4 worm cellular contexts compared by ENCODE assay signal in the genomic region with DNA sequence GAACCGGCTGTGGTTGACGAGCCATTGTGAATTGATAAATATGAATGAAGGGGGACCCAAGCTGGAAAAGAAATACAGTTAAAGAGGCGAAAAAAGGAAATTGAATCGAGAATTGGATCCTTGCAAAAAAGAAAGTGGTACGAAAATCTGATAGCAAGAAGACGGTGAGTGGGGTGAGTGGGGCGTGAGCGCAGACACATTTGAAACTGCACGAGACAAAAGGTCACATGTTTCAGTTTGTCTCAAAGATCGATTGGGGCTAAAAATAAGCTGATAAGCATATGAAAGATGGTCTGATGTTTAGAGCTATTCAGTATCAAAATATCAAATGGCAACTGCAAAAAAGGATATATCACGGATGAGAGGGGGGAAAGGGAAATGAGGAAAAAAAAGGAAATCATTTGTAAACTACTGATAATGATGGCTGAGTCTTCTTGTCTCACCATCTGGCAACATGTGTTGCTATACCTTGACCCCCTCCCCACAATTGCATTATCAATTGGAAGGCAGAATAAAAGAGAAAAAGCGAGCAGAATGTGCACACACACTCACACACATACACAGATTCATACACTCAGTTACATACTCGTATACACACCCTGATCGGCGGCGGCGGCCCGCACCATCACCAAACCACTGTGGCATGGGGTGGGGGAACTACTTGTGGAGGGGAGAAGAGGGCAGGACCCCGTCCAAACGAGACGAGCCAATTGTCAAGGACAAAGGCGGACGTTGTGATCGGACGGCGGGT.
TF ChIP-seq lines count a peak whose summit lies in the region.

M163.1 (minus strand) TSS at position 25 of the 751 bp plus-strand sequence.

TF ChIP-seq in whole organism, L2 larva, 48 proteins besides CTCF, POLR2A, EP300 and RAD21:
- TF ChIP-seq ceh-16 (tag; optimal IDR thresholded peaks at IDR 0.05; lab: Kevin White, UChicago) (peak; percentile 71), lsy-2 (tag; optimal IDR thresholded peaks at IDR 0.05; lab: Kevin White, UChicago) (no peak), F13H6.1 (tag; optimal IDR thresholded peaks at IDR 0.05; lab: Kevin White, UChicago) (peak; percentile 27), unc-55 (GFP tag; optimal IDR thresholded peaks at IDR 0.05; lab: Kevin White, UChicago) (no peak), sma-9 (GFP tag; optimal IDR thresholded peaks at IDR 0.05; lab: Kevin White, UChicago) (peak; percentile 6), sma-9 (tag; optimal IDR thresholded peaks at IDR 0.05; lab: Kevin White, UChicago) (no peak), fos-1 (tag; optimal IDR thresholded peaks at IDR 0.05; lab: Kevin White, UChicago) (peak; percentile 39)
TF ChIP-seq in whole organism, L2 larva: peak in this region for 4.

TF ChIP-seq in whole organism, L4 larva, 104 proteins besides CTCF, POLR2A, EP300 and RAD21 (continues in another document):
- TF ChIP-seq set-16 (GFP tag; IDR thresholded peaks at IDR 0.05; lab: Robert Waterston, UW) (peak; percentile 84), ceh-20 (GFP tag; IDR thresholded peaks at IDR 0.05; lab: Robert Waterston, UW) (no peak), F44E2.7 (GFP tag; IDR thresholded peaks at IDR 0.05; lab: Robert Waterston, UW) (0 out of 2 replicates have a peak, but pooled peaks have one; percentile 48), hif-1 (tag; optimal IDR thresholded peaks at IDR 0.05; lab: Kevin White, UChicago) (no peak), dve-1 (tag; optimal IDR thresholded peaks at IDR 0.05; lab: Kevin White, UChicago; ENCODE audit: insufficient read depth) (peak; percentile 42), nhr-6 (tag; optimal IDR thresholded peaks at IDR 0.05; lab: Kevin White, UChicago) (no peak), mes-2 (tag; optimal IDR thresholded peaks at IDR 0.05; lab: Kevin White, UChicago; ENCODE audit: poor library complexity, severe bottlenecking) (peak; percentile 1), daf-16 (GFP tag; optimal IDR thresholded peaks at IDR 0.05; lab: Kevin White, UChicago) (no peak), daf-16 (tag; optimal IDR thresholded peaks at IDR 0.05; lab: Kevin White, UChicago) (peak; percentile 57), madf-5 (GFP tag; IDR thresholded peaks at IDR 0.05; lab: Robert Waterston, UW) (no peak), spr-3 (GFP tag; optimal IDR thresholded peaks at IDR 0.05; lab: Kevin White, UChicago) (no peak), tag-97 (GFP tag; IDR thresholded peaks at IDR 0.05; lab: Robert Waterston, UW) (no peak), nhr-11 (tag; optimal IDR thresholded peaks at IDR 0.05; lab: Kevin White, UChicago) (no peak), lin-39 (tag; optimal IDR thresholded peaks at IDR 0.05; lab: Kevin White, UChicago) (no peak), daf-19 (GFP tag; conservative IDR thresholded peaks at IDR 0.05; lab: Robert Waterston, UW) (no peak), saeg-2 (GFP tag; IDR thresholded peaks at IDR 0.05; lab: Robert Waterston, UW) (no peak), mdt-29 (GFP tag; IDR thresholded peaks at IDR 0.05; lab: Robert Waterston, UW) (0 out of 2 replicates have a peak, but pooled peaks have one; percentile 11), hlh-11 (tag; optimal IDR thresholded peaks at IDR 0.05; lab: Kevin White, UChicago) (peak; percentile 38), rbr-2 (tag; optimal IDR thresholded peaks at IDR 0.05; lab: Kevin White, UChicago) (no peak), lir-3 (tag; optimal IDR thresholded peaks at IDR 0.05; lab: Kevin White, UChicago) (no peak), duxl-1 (tag; optimal IDR thresholded peaks at IDR 0.05; lab: Kevin White, UChicago; ENCODE audit: poor library complexity) (no peak), sdz-12 (GFP tag; optimal IDR thresholded peaks at IDR 0.05; lab: Kevin White, UChicago) (no peak), tra-1 (GFP tag; IDR thresholded peaks at IDR 0.05; lab: Robert Waterston, UW) (0 out of 2 replicates have a peak, but pooled peaks have one; percentile 28), lin-38 (GFP tag; IDR thresholded peaks at IDR 0.05; lab: Robert Waterston, UW) (0 out of 2 replicates have a peak, but pooled peaks have one; percentile 18)

TF ChIP-seq in whole organism, late embryonic, 69 proteins besides CTCF, POLR2A, EP300 and RAD21 (continues in another document):
- TF ChIP-seq F13H6.1 (tag; optimal IDR thresholded peaks at IDR 0.05; lab: Kevin White, UChicago), result no peak
- TF ChIP-seq lin-11 (tag; optimal IDR thresholded peaks at IDR 0.05; lab: Kevin White, UChicago), result no peak
- TF ChIP-seq gmeb-2 (tag; optimal IDR thresholded peaks at IDR 0.05; lab: Kevin White, UChicago), result no peak
- TF ChIP-seq ceh-9 (tag; optimal IDR thresholded peaks at IDR 0.05; lab: Kevin White, UChicago), result no peak
- peak; percentile 36 for TF ChIP-seq rnt-1 (tag; optimal IDR thresholded peaks at IDR 0.05; lab: Kevin White, UChicago)
- peak; percentile 37 for TF ChIP-seq ceh-6 (GFP tag; optimal IDR thresholded peaks at IDR 0.05; lab: Kevin White, UChicago)
- TF ChIP-seq ceh-30 (tag; optimal IDR thresholded peaks at IDR 0.05; lab: Kevin White, UChicago), result no peak
- no peak for TF ChIP-seq ceh-22 (tag; optimal IDR thresholded peaks at IDR 0.05; lab: Kevin White, UChicago)
- TF ChIP-seq nhr-11 (tag; optimal IDR thresholded peaks at IDR 0.05; lab: Kevin White, UChicago), result no peak
- TF ChIP-seq ceh-18 (tag; optimal IDR thresholded peaks at IDR 0.05; lab: Kevin White, UChicago), result peak; percentile 0
- no peak for TF ChIP-seq ceh-24 (tag; optimal IDR thresholded peaks at IDR 0.05; lab: Kevin White, UChicago)
- TF ChIP-seq dve-1 (tag; optimal IDR thresholded peaks at IDR 0.05; lab: Kevin White, UChicago), result no peak
- no peak for TF ChIP-seq pax-1 (tag; optimal IDR thresholded peaks at IDR 0.05; lab: Kevin White, UChicago)
- no peak for TF ChIP-seq ref-2 (tag; optimal IDR thresholded peaks at IDR 0.05; lab: Kevin White, UChicago)
- TF ChIP-seq syd-9 (tag; optimal IDR thresholded peaks at IDR 0.05; lab: Kevin White, UChicago), result no peak
- no peak for TF ChIP-seq C08G9.2 (tag; optimal IDR thresholded peaks at IDR 0.05; lab: Kevin White, UChicago)
- TF ChIP-seq hlh-13 (GFP tag; optimal IDR thresholded peaks at IDR 0.05; lab: Kevin White, UChicago), result no peak
- no peak for TF ChIP-seq ceh-19 (GFP tag; optimal IDR thresholded peaks at IDR 0.05; lab: Kevin White, UChicago)
- no peak for TF ChIP-seq pag-3 (tag; optimal IDR thresholded peaks at IDR 0.05; lab: Kevin White, UChicago; ENCODE audit: borderline replicate concordance)
- TF ChIP-seq T23F11.4 (GFP tag; optimal IDR thresholded peaks at IDR 0.05; lab: Kevin White, UChicago), result no peak
- no peak for TF ChIP-seq fax-1 (tag; optimal IDR thresholded peaks at IDR 0.05; lab: Kevin White, UChicago)
- TF ChIP-seq fkh-6 (tag; optimal IDR thresholded peaks at IDR 0.05; lab: Kevin White, UChicago), result no peak
- peak; percentile 16 for TF ChIP-seq ceh-31 (tag; optimal IDR thresholded peaks at IDR 0.05; lab: Kevin White, UChicago)
- TF ChIP-seq pqm-1 (tag; optimal IDR thresholded peaks at IDR 0.05; lab: Kevin White, UChicago), result no peak
- TF ChIP-seq sdc-2 (tag; optimal IDR thresholded peaks at IDR 0.05; lab: Kevin White, UChicago), result peak; percentile 38
- TF ChIP-seq pros-1 (tag; optimal IDR thresholded peaks at IDR 0.05; lab: Kevin White, UChicago), result peak; percentile 10
- TF ChIP-seq hlh-8 (tag; optimal IDR thresholded peaks at IDR 0.05; lab: Kevin White, UChicago), result peak; percentile 15
- no peak for TF ChIP-seq K02D7.2 (tag; optimal IDR thresholded peaks at IDR 0.05; lab: Kevin White, UChicago)

TF ChIP-seq in whole organism, mixed stage, embryonic, 35 proteins besides CTCF, POLR2A, EP300 and RAD21 (continues in another document):
- TF ChIP-seq drap-1 (GFP tag; optimal IDR thresholded peaks at IDR 0.05; lab: Kevin White, UChicago) (peak; percentile 35), bed-3 (GFP tag; optimal IDR thresholded peaks at IDR 0.05; lab: Kevin White, UChicago) (no peak), ceh-39 (tag; optimal IDR thresholded peaks at IDR 0.05; lab: Kevin White, UChicago) (no peak), nhr-76 (tag; optimal IDR thresholded peaks at IDR 0.05; lab: Kevin White, UChicago) (no peak), flh-1 (GFP tag; optimal IDR thresholded peaks at IDR 0.05; lab: Kevin White, UChicago) (no peak), ztf-11 (tag; optimal IDR thresholded peaks at IDR 0.05; lab: Kevin White, UChicago) (no peak), unc-120 (tag; optimal IDR thresholded peaks at IDR 0.05; lab: Kevin White, UChicago; ENCODE audit: poor library complexity, severe bottlenecking) (peak; percentile 61), sem-2 (GFP tag; optimal IDR thresholded peaks at IDR 0.05; lab: Kevin White, UChicago) (no peak), ceh-83 (GFP tag; optimal IDR thresholded peaks at IDR 0.05; lab: Kevin White, UChicago) (peak; percentile 53), lin-13 (tag; optimal IDR thresholded peaks at IDR 0.05; lab: Kevin White, UChicago) (no peak), elt-3 (tag; optimal IDR thresholded peaks at IDR 0.05; lab: Kevin White, UChicago) (no peak), nhr-2 (tag; optimal IDR thresholded peaks at IDR 0.05; lab: Kevin White, UChicago) (peak; percentile 76), nhr-12 (tag; optimal IDR thresholded peaks at IDR 0.05; lab: Kevin White, UChicago) (no peak), mab-5 (tag; optimal IDR thresholded peaks at IDR 0.05; lab: Kevin White, UChicago) (no peak), unc-62 (GFP tag; optimal IDR thresholded peaks at IDR 0.05; lab: Kevin White, UChicago) (peak; percentile 15), pha-4 (tag; optimal IDR thresholded peaks at IDR 0.05; lab: Kevin White, UChicago) (no peak), snpc-4 (tag; optimal IDR thresholded peaks at IDR 0.05; lab: Kevin White, UChicago) (no peak), lin-32 (GFP tag; optimal IDR thresholded peaks at IDR 0.05; lab: Kevin White, UChicago) (peak; percentile 78), hlh-1 (tag; optimal IDR thresholded peaks at IDR 0.05; lab: Kevin White, UChicago) (peak; percentile 66), ces-1 (GFP tag; optimal IDR thresholded peaks at IDR 0.05; lab: Kevin White, UChicago) (no peak), sptf-1 (tag; optimal IDR thresholded peaks at IDR 0.05; lab: Kevin White, UChicago) (peak; percentile 61), mep-1 (tag; optimal IDR thresholded peaks at IDR 0.05; lab: Kevin White, UChicago) (no peak), nhr-28 (tag; optimal IDR thresholded peaks at IDR 0.05; lab: Kevin White, UChicago) (no peak), cnd-1 (tag; optimal IDR thresholded peaks at IDR 0.05; lab: Kevin White, UChicago) (peak; percentile 16), ham-2 (GFP tag; optimal IDR thresholded peaks at IDR 0.05; lab: Kevin White, UChicago) (peak; percentile 56), elt-1 (tag; optimal IDR thresholded peaks at IDR 0.05; lab: Kevin White, UChicago; ENCODE audit: borderline replicate concordance, insufficient read depth) (no peak), blmp-1 (tag; optimal IDR thresholded peaks at IDR 0.05; lab: Kevin White, UChicago) (no peak), mls-2 (tag; optimal IDR thresholded peaks at IDR 0.05; lab: Kevin White, UChicago) (peak; percentile 56), lsy-2 (tag; optimal IDR thresholded peaks at IDR 0.05; lab: Kevin White, UChicago) (no peak), M03D4.4 (tag; optimal IDR thresholded peaks at IDR 0.05; lab: Kevin White, UChicago) (peak; percentile 59), ceh-43 (GFP tag; optimal IDR thresholded peaks at IDR 0.05; lab: Kevin White, UChicago) (no peak)
